Worm (Caenorhabditis elegans) whole organism, midembryonic: ENCODE measurements around the gene gldi-2.

Source experiments
- cog-1 ChIP-seq: sonication (generic microtip); optimal IDR thresholded peaks from 2 replicates; lab custom pipeline; 2016; ENCODE audit warnings: missing genetic modification characterization, missing compliant biosample characterization
- flt-1 ChIP-seq: fragments of 200-800 bp; sonication (Bioruptor generic); IDR thresholded peaks from 2 replicates; pipeline ENCODE4 v1.3.6; 2022; ENCODE audit warnings: missing genetic modification characterization, missing compliant biosample characterization
- med-1 ChIP-seq: sonication (generic microtip); optimal IDR thresholded peaks from 2 replicates; lab custom pipeline; 2017; ENCODE audit warnings: missing genetic modification characterization, mild to moderate bottlenecking, missing compliant biosample characterization, antibody characterized with exemption, missing genetic modification reagents; ENCODE audit not compliant: insufficient read depth
- tab-1 ChIP-seq: fragments of 200-800 bp; sonication (Bioruptor generic); IDR thresholded peaks from 2 replicates; pipeline ENCODE4 v1.3.6; 2022; ENCODE audit warnings: missing genetic modification characterization, missing compliant biosample characterization
- ztf-23 ChIP-seq: fragments of 200-800 bp; sonication (Bioruptor generic); IDR thresholded peaks from 2 replicates; pipeline ENCODE4 v1.3.6; 2022; ENCODE audit warnings: missing genetic modification reagents, missing genetic modification characterization, missing compliant biosample characterization
- ztf-29 ChIP-seq: fragments of 200-800 bp; sonication (Bioruptor generic); IDR thresholded peaks from 2 replicates; pipeline ENCODE4 v1.3.6; 2022; ENCODE audit warnings: missing genetic modification reagents, missing genetic modification characterization, missing compliant biosample characterization

ce11 chrII:6764734-6765133 is 18.5 kb upstream of the gldi-2 start, which contains the start of gene nlp-50:
- TF ChIP-seq flt-1 (GFP tag; lab: Robert Waterston, UW) (no peak), ztf-23 (GFP tag; lab: Robert Waterston, UW) (no peak), med-1 (no peak), cog-1 (tag; lab: Kevin White, UChicago) (no peak), ztf-29 (GFP tag; lab: Robert Waterston, UW) (no peak), tab-1 (GFP tag; lab: Robert Waterston, UW) (no peak)
